Worm (Caenorhabditis elegans): ENCODE measurements around the gene F56C3.4.

- no peak for TF ChIP-seq dao-5 (tag; optimal IDR thresholded peaks at IDR 0.05)
- TF ChIP-seq W03F9.2 (tag; optimal IDR thresholded peaks at IDR 0.05), result no peak
These were observed 21.4 kb downstream of the F56C3.4 start for ce11 chrX:1338906-1339673.
